Fruit fly (Drosophila melanogaster) whole organism, adult: Measurements from ENCODE around the gene CG31464.

Source experiments
- Hr96 ChIP-seq: fragments of 200-800 bp; sonication (Bioruptor generic); optimal IDR thresholded peaks from 2 replicates; lab custom pipeline; 2016; ENCODE audit warnings: missing biosample characterization, missing genetic modification characterization
- bab1 ChIP-seq: fragments of 200-800 bp; sonication (Bioruptor generic); optimal IDR thresholded peaks from 3 replicates; lab custom pipeline; 2019; ENCODE audit warnings: missing biosample characterization, mild to moderate bottlenecking, missing genetic modification characterization, moderate library complexity
- pad ChIP-seq: fragments of 200-800 bp; sonication (Bioruptor generic); optimal IDR thresholded peaks from 3 replicates; lab custom pipeline; 2017; ENCODE audit warnings: missing biosample characterization, missing genetic modification characterization, mild to moderate bottlenecking, moderate library complexity, missing genetic modification reagents

dm6 chr3R:8326884-8327283, 35.8 kb downstream of the CG31464 start:
- TF ChIP-seq pad: no peak
- TF ChIP-seq Hr96 (GFP tag; lab: Kevin White, UChicago): no peak
- no peak for TF ChIP-seq bab1 (GFP tag; lab: Kevin White, UChicago)
